Worm (Caenorhabditis elegans) whole organism, L2 larva: ENCODE measurements around the gene T03F6.10.

Experiments
- R02D3.7 ChIP-seq: fragments of 150-350 bp; optimal IDR thresholded peaks from 2 replicates; lab custom pipeline; 2014; ENCODE audit warnings: missing biosample characterization, missing genetic modification characterization
- ZK546.5 ChIP-seq: sonication (generic microtip); optimal IDR thresholded peaks from 2 replicates; lab custom pipeline; 2017; ENCODE audit warnings: missing biosample characterization, missing genetic modification characterization
- ceh-82 ChIP-seq: fragments of 150-350 bp; optimal IDR thresholded peaks from 2 replicates; lab custom pipeline; 2014; ENCODE audit warnings: missing biosample characterization, missing genetic modification characterization
- egl-27 ChIP-seq: sonication (generic microtip); optimal IDR thresholded peaks from 3 replicates; lab custom pipeline; 2017; ENCODE audit warnings: missing biosample characterization, missing genetic modification reagents, missing genetic modification characterization
- lin-11 ChIP-seq: fragments of 150-350 bp; sonication (generic microtip); optimal IDR thresholded peaks from 2 replicates; lab custom pipeline; 2014; ENCODE audit warnings: missing biosample characterization, missing genetic modification characterization, inconsistent platforms, mixed read lengths
- lin-39 ChIP-seq: fragments of 150-350 bp; optimal IDR thresholded peaks from 2 replicates; lab custom pipeline; 2014; ENCODE audit warnings: missing biosample characterization, missing genetic modification reagents, missing genetic modification characterization
- lsy-2 ChIP-seq, 2 experiments: fragments of 150-350 bp in 1 of 2; sonication (generic microtip) in 1 of 2; optimal IDR thresholded peaks; 2 replicates each; lab custom pipeline; 2014 to 2017; ENCODE audit warnings: missing biosample characterization in 2 of 2, missing genetic modification characterization in 2 of 2
- mdl-1 ChIP-seq, 2 experiments: fragments of 150-350 bp in 1 of 2; sonication (generic microtip) in 1 of 2; optimal IDR thresholded peaks; 2 replicates each; lab custom pipeline; 2017; ENCODE audit warnings: missing biosample characterization in 2 of 2, missing genetic modification characterization in 2 of 2
- nhr-11 ChIP-seq: fragments of 150-350 bp; optimal IDR thresholded peaks from 2 replicates; lab custom pipeline; 2014; ENCODE audit warnings: missing biosample characterization, missing genetic modification characterization
- skn-1 ChIP-seq: sonication (generic microtip); optimal IDR thresholded peaks from 2 replicates; lab custom pipeline; 2017; ENCODE audit warnings: missing biosample characterization, missing genetic modification characterization
- sma-3 ChIP-seq: sonication (generic microtip); optimal IDR thresholded peaks from 2 replicates; lab custom pipeline; 2016; ENCODE audit warnings: missing genetic modification reagents, missing genetic modification characterization, missing compliant biosample characterization
- unc-39 ChIP-seq: fragments of 150-350 bp; optimal IDR thresholded peaks from 2 replicates; lab custom pipeline; 2014; ENCODE audit warnings: missing biosample characterization, missing genetic modification characterization
- ztf-11 ChIP-seq: sonication (generic microtip); optimal IDR thresholded peaks from 2 replicates; lab custom pipeline; 2017; ENCODE audit warnings: missing biosample characterization, missing genetic modification characterization

- no peak for TF ChIP-seq lsy-2 (tag; optimal IDR thresholded peaks at IDR 0.05; lab: Kevin White, UChicago)
- TF ChIP-seq unc-39, result no peak
- TF ChIP-seq R02D3.7, result no peak
- TF ChIP-seq mdl-1 (tag; optimal IDR thresholded peaks at IDR 0.05; lab: Kevin White, UChicago), result no peak
- no peak for TF ChIP-seq ZK546.5 (tag; lab: Kevin White, UChicago)
- TF ChIP-seq skn-1 (tag; lab: Kevin White, UChicago), result no peak
- no peak for TF ChIP-seq sma-3 (GFP tag; lab: Kevin White, UChicago)
- TF ChIP-seq lin-11 (tag; lab: Kevin White, UChicago), result no peak
- no peak for TF ChIP-seq nhr-11 (tag; lab: Kevin White, UChicago)
- TF ChIP-seq egl-27 (tag; lab: Kevin White, UChicago), result no peak
- TF ChIP-seq lin-39 (tag; lab: Kevin White, UChicago), result no peak
- no peak for TF ChIP-seq ztf-11 (tag; lab: Kevin White, UChicago)
- no peak for TF ChIP-seq ceh-82 (tag; lab: Kevin White, UChicago)
Measured at ce11 chrIII:13370980-13371379, 7.2 kb downstream of the T03F6.10 start, which contains the start of gene T03F6.9.
